Worm (Caenorhabditis elegans): ENCODE data around the gene C29E4.12.
A peak's percentile ranks its signal among the peaks of the same experiment; 100 is the strongest.

C29E4.12 gene

DNA sequence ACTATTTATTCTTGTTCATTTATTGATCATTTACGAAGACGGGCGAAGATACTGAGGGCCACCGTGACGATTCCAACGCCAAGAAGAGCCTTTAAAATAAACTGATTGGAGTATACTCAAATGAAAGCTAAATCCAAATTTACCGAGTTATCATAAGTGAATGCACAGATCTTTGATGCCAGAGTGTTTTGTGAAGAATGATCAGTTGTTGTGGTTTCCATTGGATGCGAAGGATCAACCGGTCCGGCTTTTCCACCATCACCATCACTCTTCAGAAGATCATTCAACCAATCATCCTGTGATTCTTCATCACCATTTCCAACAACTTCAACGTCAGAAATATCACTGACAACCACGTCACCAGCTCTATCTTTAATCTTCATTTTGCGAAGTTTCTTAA lies 36.3 kb downstream of the C29E4.12 start (continued):
- TF ChIP-seq dmd-8 (GFP tag; IDR thresholded peaks at IDR 0.05): 0 out of 2 replicates have a peak, but pooled peaks have one; percentile 39
- TF ChIP-seq ceh-32 (tag; optimal IDR thresholded peaks at IDR 0.05; ENCODE audit: poor library complexity): no peak
- TF ChIP-seq nhr-77 (tag; optimal IDR thresholded peaks at IDR 0.05): peak; percentile 24
- no peak for TF ChIP-seq nhr-10 (tag; optimal IDR thresholded peaks at IDR 0.05)
- no peak for TF ChIP-seq nhr-76 (tag; optimal IDR thresholded peaks at IDR 0.05)
- peak in 1 of 2 experiments; percentile 7 for TF ChIP-seq hif-1 (tag; optimal IDR thresholded peaks at IDR 0.05)
- TF ChIP-seq Y105C5A.15 (GFP tag; IDR thresholded peaks at IDR 0.05): no peak
- peak; percentile 71 for TF ChIP-seq nhr-102 (tag; optimal IDR thresholded peaks at IDR 0.05)

DNA sequence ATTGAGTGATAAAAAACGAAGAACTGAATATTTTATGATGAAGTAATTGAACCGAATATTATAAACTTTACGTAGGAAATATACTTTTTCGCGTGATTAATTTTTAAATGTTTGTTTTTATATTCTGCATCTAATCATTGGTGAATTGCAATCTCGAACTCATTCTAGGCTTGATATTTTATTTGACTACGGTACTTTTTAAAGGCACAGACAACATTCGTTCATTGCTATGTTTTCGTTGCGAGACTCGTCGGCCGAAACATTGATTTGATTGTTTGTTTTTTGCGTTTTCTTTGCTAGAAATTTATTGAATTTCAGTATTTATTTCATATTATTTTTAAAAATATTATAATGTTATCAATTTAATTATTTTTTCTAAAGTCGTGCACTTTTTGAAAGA lies 36.8 kb downstream of the C29E4.12 start, which contains the start of gene C06G4.4:
C06G4.4 (minus strand) TSS at position 36 of the 400 bp plus-strand sequence.
- TF ChIP-seq mes-2 (tag; optimal IDR thresholded peaks at IDR 0.05; ENCODE audit: poor library complexity, severe bottlenecking): no peak
- no peak for TF ChIP-seq daf-8 (GFP tag; IDR thresholded peaks at IDR 0.05)
- no peak for TF ChIP-seq nhr-10 (tag; optimal IDR thresholded peaks at IDR 0.05)
- TF ChIP-seq sdz-12 (GFP tag; optimal IDR thresholded peaks at IDR 0.05): no peak
- TF ChIP-seq lin-13 (GFP tag; optimal IDR thresholded peaks at IDR 0.05): no peak
- TF ChIP-seq F49E8.2 (tag; optimal IDR thresholded peaks at IDR 0.05; ENCODE audit: borderline replicate concordance): no peak

- TF ChIP-seq nhr-42 (GFP tag; IDR thresholded peaks at IDR 0.05): no peak
- TF ChIP-seq pha-4 (GFP tag; IDR thresholded peaks at IDR 0.05): peak; percentile 31; the same call in 1 of the 2 replicates
- no peak for TF ChIP-seq pha-4 (tag; optimal IDR thresholded peaks at IDR 0.05)
- peak; percentile 60 for TF ChIP-seq aha-1 (tag)
- TF ChIP-seq madf-9 (GFP tag; conservative IDR thresholded peaks at IDR 0.05): peak; percentile 38; the same call in 1 of the 2 replicates
- peak; percentile 57; the same call in 1 of the 2 replicates for TF ChIP-seq lim-7 (GFP tag; IDR thresholded peaks at IDR 0.05)
- 0 out of 2 replicates have a peak, but pooled peaks have one; percentile 19 for TF ChIP-seq ctbp-1 (GFP tag; IDR thresholded peaks at IDR 0.05)
- peak; percentile 0 for TF ChIP-seq hlh-30 (tag; optimal IDR thresholded peaks at IDR 0.05; ENCODE audit: insufficient read depth)
- no peak for TF ChIP-seq ceh-82 (tag; optimal IDR thresholded peaks at IDR 0.05)
- TF ChIP-seq dmd-9 (GFP tag; IDR thresholded peaks at IDR 0.05): no peak; the same call in 1 of the 2 replicates
- no peak for TF ChIP-seq F37D6.2 (tag; optimal IDR thresholded peaks at IDR 0.05)
- no peak for TF ChIP-seq lin-15B (tag; optimal IDR thresholded peaks at IDR 0.05)
- peak; percentile 31; the same call in 1 of the 2 replicates for TF ChIP-seq ceh-20 (GFP tag; IDR thresholded peaks at IDR 0.05)
- peak; percentile 24 for TF ChIP-seq gei-8 (GFP tag; optimal IDR thresholded peaks at IDR 0.05)
- 0 out of 2 replicates have a peak, but pooled peaks have one; percentile 48 for TF ChIP-seq vab-7 (GFP tag; IDR thresholded peaks at IDR 0.05)
- TF ChIP-seq egl-27 (tag; optimal IDR thresholded peaks at IDR 0.05): no peak
- TF ChIP-seq mxl-3 (GFP tag; optimal IDR thresholded peaks at IDR 0.05): peak; percentile 23
- no peak for TF ChIP-seq daf-16 (GFP tag; optimal IDR thresholded peaks at IDR 0.05)
- peak; percentile 15 for TF ChIP-seq daf-16 (tag; optimal IDR thresholded peaks at IDR 0.05)
- TF ChIP-seq pqm-1 (tag; optimal IDR thresholded peaks at IDR 0.05): no peak
- peak in 1 of 2 experiments; percentile 57 for TF ChIP-seq unc-62 (GFP tag; optimal IDR thresholded peaks at IDR 0.05 in 1 of 2)
- no peak for TF ChIP-seq unc-62 (tag; optimal IDR thresholded peaks at IDR 0.05)
- 0 out of 2 replicates have a peak, but pooled peaks have one; percentile 15 for TF ChIP-seq dmd-6 (GFP tag; IDR thresholded peaks at IDR 0.05)
- no peak for TF ChIP-seq zfp-2 (tag; optimal IDR thresholded peaks at IDR 0.05)
- peak; percentile 15 for TF ChIP-seq mes-2 (tag; optimal IDR thresholded peaks at IDR 0.05; ENCODE audit: poor library complexity, severe bottlenecking)
- TF ChIP-seq arid-1 (GFP tag; conservative IDR thresholded peaks at IDR 0.05): 0 out of 2 replicates have a peak, but pooled peaks have one; percentile 13
- 0 out of 2 replicates have a peak, but pooled peaks have one; percentile 38 for TF ChIP-seq dmd-8 (GFP tag; IDR thresholded peaks at IDR 0.05)
- TF ChIP-seq nhr-10 (tag; optimal IDR thresholded peaks at IDR 0.05): no peak
- TF ChIP-seq Y5F2A.4 (GFP tag; optimal IDR thresholded peaks at IDR 0.05): no peak
- no peak for TF ChIP-seq rbr-2 (tag; optimal IDR thresholded peaks at IDR 0.05)
- TF ChIP-seq hlh-11 (tag; optimal IDR thresholded peaks at IDR 0.05): no peak
- 0 out of 2 replicates have a peak, but pooled peaks have one; percentile 60 for TF ChIP-seq egl-43 (GFP tag; IDR thresholded peaks at IDR 0.05)
- 0 out of 2 replicates have a peak, but pooled peaks have one; percentile 45 for TF ChIP-seq F44E2.7 (GFP tag; IDR thresholded peaks at IDR 0.05)
- TF ChIP-seq lin-1 (GFP tag; IDR thresholded peaks at IDR 0.05): 0 out of 2 replicates have a peak, but pooled peaks have one; percentile 10
- TF ChIP-seq duxl-1 (tag; optimal IDR thresholded peaks at IDR 0.05; ENCODE audit: poor library complexity): peak; percentile 25
Measured at ce11 chrIII:7978289-7978688, 37.3 kb downstream of the C29E4.12 start.
